Worm (Caenorhabditis elegans) whole organism, L4/young adult: Measurements from ENCODE around the gene pcyt-2.2.

Source experiments
- W03F9.2 ChIP-seq: fragments of 150-350 bp; optimal IDR thresholded peaks from 2 replicates; lab custom pipeline; 2014; ENCODE audit warnings: missing biosample characterization, missing genetic modification characterization
- dao-5 ChIP-seq: sonication (generic microtip); optimal IDR thresholded peaks from 2 replicates; lab custom pipeline; 2016; ENCODE audit warnings: missing genotype, missing genetic modification characterization, moderate library complexity, missing compliant biosample characterization
- him-1 ChIP-seq: sonication (generic microtip); optimal IDR thresholded peaks from 2 replicates; lab custom pipeline; 2016; ENCODE audit warnings: missing genotype, missing genetic modification reagents, missing genetic modification characterization, missing compliant biosample characterization

Gene pcyt-2.2

ce11 chrX:7883994-7884393 lies at the start of gene pcyt-2.2:
Gene pcyt-2.2 (plus strand): TSS chrX:7884294.
- TF ChIP-seq him-1 (tag; lab: Kevin White, UChicago) = no peak
- TF ChIP-seq W03F9.2 (tag; lab: Kevin White, UChicago) = no peak
- no peak for TF ChIP-seq dao-5

DNA sequence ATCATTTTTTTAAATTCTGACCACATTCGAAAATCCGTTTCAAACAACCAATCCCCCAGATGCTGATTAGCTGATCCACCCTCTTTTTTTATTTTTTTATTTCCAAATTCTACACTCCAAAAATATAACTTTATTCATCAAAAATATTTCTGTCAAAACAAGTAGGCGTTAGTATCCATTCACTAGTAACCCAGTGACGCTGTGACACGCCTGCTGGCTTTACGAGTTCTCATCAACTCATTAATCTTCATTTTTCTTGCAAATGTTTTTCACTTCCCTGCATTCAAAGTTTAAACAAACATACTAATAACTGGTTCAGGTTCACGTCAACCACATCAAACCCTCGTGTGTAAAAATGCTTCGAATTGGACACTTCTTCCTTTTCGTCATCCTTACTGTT lies 45.5 kb upstream of the pcyt-2.2 start, which contains the start of gene nlp-101:
TSS of gene nlp-101 (plus strand) at position 301 of the 400 bp plus-strand sequence.
- TF ChIP-seq him-1 (tag; lab: Kevin White, UChicago) (no peak), dao-5 (no peak), W03F9.2 (tag; lab: Kevin White, UChicago) (no peak)

ce11 chrX:7839989-7840388 lies 44.1 kb upstream of the pcyt-2.2 start:
- TF ChIP-seq him-1 (tag; lab: Kevin White, UChicago) = no peak
- no peak for TF ChIP-seq dao-5
- no peak for TF ChIP-seq W03F9.2 (tag; lab: Kevin White, UChicago)

- no peak for TF ChIP-seq W03F9.2 (tag; lab: Kevin White, UChicago)
- TF ChIP-seq him-1 (tag; lab: Kevin White, UChicago) = no peak
- TF ChIP-seq dao-5 = no peak
These were observed 41.9 kb upstream of the pcyt-2.2 start, which contains the start of gene idpp-11 for ce11 chrX:7842241-7842640. Gene idpp-11 (plus strand): TSS chrX:7842541.

DNA sequence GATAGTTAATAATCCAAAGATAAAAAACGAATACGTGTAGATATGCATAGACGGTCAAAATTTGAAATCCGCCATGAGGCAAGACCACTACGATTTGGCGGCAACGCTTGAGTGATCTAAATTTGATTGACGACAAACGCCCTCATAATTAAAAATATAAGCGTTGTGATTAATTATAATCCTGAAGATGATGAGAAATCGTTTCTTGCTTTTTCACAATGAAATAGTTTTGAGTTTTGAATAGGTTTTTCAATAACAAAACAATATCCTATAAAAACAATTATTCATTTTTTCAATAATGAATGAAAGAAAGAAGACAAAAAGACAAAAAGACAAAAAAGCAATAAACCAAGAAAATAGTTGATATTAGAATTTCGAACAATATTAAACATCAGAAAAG lies 36.7 kb upstream of the pcyt-2.2 start, which contains the start of gene C54D2.6:
TSS of gene C54D2.6 (minus strand) at position 101 of the 400 bp plus-strand sequence.
- TF ChIP-seq him-1 (tag; lab: Kevin White, UChicago) = no peak
- no peak for TF ChIP-seq W03F9.2 (tag; lab: Kevin White, UChicago)
- TF ChIP-seq dao-5 = no peak

ce11 chrX:7866493-7866892 lies 17.6 kb upstream of the pcyt-2.2 start:
- TF ChIP-seq him-1 (tag; lab: Kevin White, UChicago) (no peak), W03F9.2 (tag; lab: Kevin White, UChicago) (no peak), dao-5 (no peak)

ce11 chrX:7867307-7867706 lies 16.8 kb upstream of the pcyt-2.2 start:
- TF ChIP-seq W03F9.2 (tag; lab: Kevin White, UChicago) = no peak
- no peak for TF ChIP-seq dao-5
- TF ChIP-seq him-1 (tag; lab: Kevin White, UChicago) = no peak

ce11 chrX:7873350-7873749 lies 10.7 kb upstream of the pcyt-2.2 start:
- TF ChIP-seq him-1 (tag; lab: Kevin White, UChicago) (no peak), W03F9.2 (tag; lab: Kevin White, UChicago) (no peak), dao-5 (no peak)

DNA sequence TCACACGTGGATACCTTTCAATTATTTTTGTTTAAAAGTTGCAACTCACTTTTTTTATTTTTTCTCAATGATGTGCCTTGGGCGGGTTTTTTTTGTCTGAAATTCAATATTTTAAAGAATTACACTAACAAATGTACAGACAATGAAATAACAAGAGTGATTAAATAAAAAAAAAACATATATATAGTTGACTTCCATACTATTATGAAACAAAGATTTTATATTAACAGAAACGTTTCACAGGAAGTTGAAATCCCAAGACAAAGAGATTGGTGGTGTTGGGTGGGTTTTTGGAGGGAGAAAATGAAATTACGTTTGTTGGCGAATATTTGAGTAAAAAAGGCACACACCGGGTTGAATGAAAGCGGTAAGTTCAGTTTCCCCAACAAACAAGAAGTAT lies 8.2 kb upstream of the pcyt-2.2 start, which contains the start of gene cca-1:
TSS of gene cca-1 (minus strand) at position 101 of the 400 bp plus-strand sequence.
- TF ChIP-seq him-1 (tag; lab: Kevin White, UChicago) (no peak), W03F9.2 (tag; lab: Kevin White, UChicago) (no peak), dao-5 (no peak)

DNA sequence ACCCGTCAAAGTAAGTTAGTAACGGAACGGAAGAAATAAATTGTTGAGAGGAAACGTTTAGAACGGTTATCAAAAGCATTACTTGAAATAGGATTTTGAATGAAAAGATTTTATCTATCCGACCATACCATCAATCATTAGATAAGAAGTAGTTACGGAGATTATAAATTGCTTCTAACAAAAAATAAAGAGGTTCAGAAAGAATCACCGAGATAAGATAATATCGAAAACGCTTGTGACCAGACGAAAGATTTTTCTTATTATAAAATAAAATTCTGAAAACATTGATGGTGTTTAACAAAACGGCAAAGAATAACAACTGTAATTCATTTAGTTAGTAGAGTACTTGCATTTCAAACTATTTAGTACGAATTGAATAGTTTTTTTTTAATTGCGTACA lies 3.2 kb upstream of the pcyt-2.2 start, which contains the start of gene C39D10.8:
TSS of gene C39D10.8 (minus strand) at position 101 of the 400 bp plus-strand sequence.
- no peak for TF ChIP-seq him-1 (tag; lab: Kevin White, UChicago)
- no peak for TF ChIP-seq dao-5
- TF ChIP-seq W03F9.2 (tag; lab: Kevin White, UChicago) = no peak

ce11 chrX:7881307-7881706 lies 2.8 kb upstream of the pcyt-2.2 start:
- no peak for TF ChIP-seq him-1 (tag; lab: Kevin White, UChicago)

DNA sequence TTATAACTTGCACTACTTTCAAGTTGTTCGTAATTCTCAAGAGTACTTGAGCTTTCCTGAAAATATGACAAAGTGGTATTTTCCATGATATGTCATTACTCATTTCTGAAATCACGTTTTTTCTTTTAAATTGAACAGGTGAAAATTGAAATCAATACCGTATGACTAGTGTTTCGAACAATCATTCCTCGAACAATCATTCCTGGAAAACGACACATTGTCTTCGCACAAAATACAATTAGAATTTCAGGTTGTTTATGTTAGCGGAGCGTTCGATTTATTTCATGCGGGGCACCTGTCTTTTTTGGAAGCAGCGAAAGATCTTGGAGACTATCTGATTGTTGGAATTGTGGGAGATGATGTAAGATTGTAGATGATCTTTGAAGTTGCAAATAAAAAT lies 2.1 kb downstream of the pcyt-2.2 start:
- no peak for TF ChIP-seq W03F9.2 (tag; lab: Kevin White, UChicago)
- TF ChIP-seq dao-5 = no peak
- TF ChIP-seq him-1 (tag; lab: Kevin White, UChicago) = no peak

DNA sequence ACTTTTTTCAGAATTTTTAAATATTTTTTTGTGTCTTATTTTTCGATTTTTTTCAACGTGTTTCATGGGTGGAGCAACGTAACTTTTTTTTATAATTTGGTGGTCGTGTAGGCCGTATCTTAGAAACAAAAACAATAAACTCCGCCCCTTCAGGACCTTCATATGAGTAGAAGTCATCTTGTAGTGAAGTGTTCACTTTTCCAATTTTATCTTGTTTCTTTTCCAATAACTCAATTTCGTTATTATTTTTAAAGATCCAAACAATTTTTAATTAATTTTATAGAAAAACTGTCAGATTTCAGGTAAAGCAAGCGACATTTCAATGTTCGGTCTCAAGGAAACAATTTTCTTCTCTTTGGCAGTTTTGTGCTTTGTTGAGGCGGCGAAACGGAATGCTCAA lies 4.8 kb downstream of the pcyt-2.2 start, which contains the start of gene C39D10.2:
TSS of gene C39D10.2 (plus strand) at position 301 of the 400 bp plus-strand sequence.
- TF ChIP-seq dao-5 (no peak), W03F9.2 (tag; lab: Kevin White, UChicago) (no peak), him-1 (tag; lab: Kevin White, UChicago) (no peak)

- TF ChIP-seq dao-5 = no peak
- no peak for TF ChIP-seq him-1 (tag; lab: Kevin White, UChicago)
- no peak for TF ChIP-seq W03F9.2 (tag; lab: Kevin White, UChicago)
These were observed 8.2 kb downstream of the pcyt-2.2 start, which contains the start of gene C39D10.5 for ce11 chrX:7892296-7892695. Gene C39D10.5 (minus strand): TSS chrX:7892396.

DNA sequence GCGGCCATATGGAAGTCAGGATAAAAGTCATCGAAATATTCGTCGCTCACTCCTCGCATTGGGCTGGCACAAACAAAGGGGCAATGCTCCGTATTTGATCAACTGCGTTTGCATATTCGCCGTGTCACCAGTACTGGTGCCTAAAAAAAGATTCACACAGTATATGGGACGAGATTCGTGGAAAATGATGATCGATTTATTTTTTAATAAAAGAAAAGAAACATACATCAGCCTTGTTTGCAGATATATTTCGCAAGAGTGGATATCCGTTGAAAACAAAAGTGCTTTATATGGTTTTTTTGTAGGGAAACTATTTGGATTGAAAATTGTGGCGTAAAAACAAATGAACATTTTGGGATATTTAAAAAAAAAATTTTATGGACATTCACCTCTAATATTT lies 13.6 kb downstream of the pcyt-2.2 start, which contains the start of gene latd-1:
TSS of gene latd-1 (minus strand) at position 101 of the 400 bp plus-strand sequence.
- no peak for TF ChIP-seq W03F9.2 (tag; lab: Kevin White, UChicago)
